Worm (Caenorhabditis elegans) whole organism, L1 larva: Measurements from ENCODE around the gene hpx-2.

Experiments
- aly-2 ChIP-seq: fragments of 150-350 bp; optimal IDR thresholded peaks from 2 replicates; lab custom pipeline; 2014; ENCODE audit warnings: missing biosample characterization, missing genetic modification characterization
- dpl-1 ChIP-seq, 3 experiments: fragments of 150-350 bp in 2 of 3; sonication (generic microtip) in 1 of 3; optimal IDR thresholded peaks; 2 replicates each; lab custom pipeline; 2014 to 2017; ENCODE audit warnings: missing biosample characterization in 3 of 3, missing genetic modification characterization in 3 of 3, missing genetic modification reagents in 3 of 3
- egl-27 ChIP-seq, 2 experiments: fragments of 150-350 bp in 1 of 2; sonication (generic microtip); optimal IDR thresholded peaks; 3 replicates each; lab custom pipeline; 2017 to 2018; ENCODE audit warnings: missing biosample characterization in 2 of 2, missing genetic modification characterization in 2 of 2, missing genetic modification reagents in 2 of 2
- lin-15B ChIP-seq: fragments of 150-350 bp; sonication (generic microtip); optimal IDR thresholded peaks from 3 replicates; lab custom pipeline; 2014; ENCODE audit warnings: missing biosample characterization, missing genetic modification characterization
- lin-35 ChIP-seq, 2 experiments: fragments of 150-350 bp; optimal IDR thresholded peaks; 2 replicates each; lab custom pipeline; 2014; ENCODE audit warnings: missing biosample characterization in 2 of 2, missing genetic modification characterization in 2 of 2, missing genetic modification reagents in 2 of 2
- nhr-237 ChIP-seq: fragments of 150-350 bp; optimal IDR thresholded peaks from 2 replicates; lab custom pipeline; 2014; ENCODE audit warnings: missing biosample characterization, missing genetic modification characterization
- unc-130 ChIP-seq: fragments of 150-350 bp; optimal IDR thresholded peaks from 2 replicates; lab custom pipeline; 2017; ENCODE audit warnings: missing biosample characterization, missing genetic modification characterization, inconsistent platforms
- unc-62 ChIP-seq: fragments of 150-350 bp; optimal IDR thresholded peaks from 2 replicates; lab custom pipeline; 2014; ENCODE audit warnings: missing biosample characterization, missing genetic modification reagents, missing genetic modification characterization
- zag-1 ChIP-seq: fragments of 150-350 bp; optimal IDR thresholded peaks from 2 replicates; lab custom pipeline; 2014; ENCODE audit warnings: missing biosample characterization, missing genetic modification characterization
- ztf-11 ChIP-seq, 2 experiments: sonication (generic microtip); optimal IDR thresholded peaks; 2 replicates each; lab custom pipeline; 2016 to 2017; ENCODE audit warnings: missing genetic modification characterization in 2 of 2, missing biosample characterization in 1 of 2, missing compliant biosample characterization in 1 of 2

- TF ChIP-seq lin-35 (GFP tag; optimal IDR thresholded peaks at IDR 0.05; lab: Kevin White, UChicago): no peak
- TF ChIP-seq egl-27 (tag; optimal IDR thresholded peaks at IDR 0.05; lab: Kevin White, UChicago): no peak
- TF ChIP-seq nhr-237 (tag; lab: Kevin White, UChicago): no peak
- TF ChIP-seq ztf-11 (tag; optimal IDR thresholded peaks at IDR 0.05; lab: Kevin White, UChicago): no peak
- TF ChIP-seq lin-15B: no peak
- TF ChIP-seq unc-62 (GFP tag; lab: Kevin White, UChicago): no peak
- no peak for TF ChIP-seq unc-130 (tag; lab: Kevin White, UChicago)
- TF ChIP-seq dpl-1 (GFP tag; optimal IDR thresholded peaks at IDR 0.05; lab: Kevin White, UChicago): no peak
- no peak for TF ChIP-seq zag-1
- TF ChIP-seq aly-2: no peak
Observed at ce11 chrV:13833951-13834350, 16.3 kb upstream of the hpx-2 start, which contains the start of gene srx-129.
